Fruit fly (Drosophila melanogaster) whole organism, embryonic: ENCODE data around the gene Erk7.
A peak's percentile ranks its signal among the peaks of the same experiment; 100 is the strongest.

ENCODE experiments used
- Adf1 ChIP-seq: fragments of 200-800 bp; sonication (Bioruptor generic); IDR thresholded peaks from 2 replicates; pipeline ENCODE4 v1.3.6; 2022; ENCODE audit warnings: missing biosample characterization, missing genetic modification characterization
- CG10209 ChIP-seq: fragments of 200-800 bp; sonication (Bioruptor generic); optimal IDR thresholded peaks from 3 replicates; lab custom pipeline; 2017; ENCODE audit warnings: missing biosample characterization, mild to moderate bottlenecking, missing genetic modification characterization, missing genetic modification reagents
- CG11093 ChIP-seq: fragments of 200-800 bp; sonication (Bioruptor generic); IDR thresholded peaks from 3 replicates; pipeline ENCODE4 v1.3.6; 2022; ENCODE audit warnings: missing biosample characterization, missing genetic modification characterization
- CG12236 ChIP-seq: fragments of 200-800 bp; sonication (Bioruptor generic); optimal IDR thresholded peaks from 2 replicates; lab custom pipeline; 2016; ENCODE audit warnings: missing biosample characterization, missing genetic modification characterization
- CG14710 ChIP-seq: fragments of 200-800 bp; sonication (Bioruptor generic); optimal IDR thresholded peaks from 3 replicates; lab custom pipeline; 2019; ENCODE audit warnings: missing biosample characterization, mild to moderate bottlenecking, missing genetic modification characterization, moderate library complexity
- CG17385 ChIP-seq: fragments of 200-800 bp; sonication (Bioruptor generic); optimal IDR thresholded peaks from 3 replicates; lab custom pipeline; 2018; ENCODE audit warnings: missing biosample characterization, mild to moderate bottlenecking, missing genetic modification characterization
- CG17912 ChIP-seq: fragments of 200-800 bp; sonication (Bioruptor generic); optimal IDR thresholded peaks from 2 replicates; lab custom pipeline; 2018; ENCODE audit warnings: missing biosample characterization, mild to moderate bottlenecking, missing genetic modification characterization
- CG18619 ChIP-seq: fragments of 200-800 bp; sonication (Bioruptor generic); optimal IDR thresholded peaks from 3 replicates; lab custom pipeline; 2017; ENCODE audit warnings: missing biosample characterization, mild to moderate bottlenecking, missing genetic modification characterization
- CG2129 ChIP-seq: fragments of 200-800 bp; sonication (Bioruptor generic); IDR thresholded peaks from 2 replicates; pipeline ENCODE4 v1.3.6; 2022; ENCODE audit warnings: missing biosample characterization, missing genetic modification characterization; ENCODE audit not compliant: partially characterized antibody
- CG30020 ChIP-seq: fragments of 200-800 bp; optimal IDR thresholded peaks from 2 replicates; lab custom pipeline; 2019; ENCODE audit warnings: missing biosample characterization, mild to moderate bottlenecking, missing genetic modification characterization, moderate library complexity
- CG32532 ChIP-seq: fragments of 200-800 bp; sonication (Bioruptor generic); IDR thresholded peaks from 2 replicates; pipeline ENCODE4 v1.3.6; 2022; ENCODE audit warnings: missing biosample characterization, missing genetic modification characterization
- CG32772 ChIP-seq: fragments of 200-800 bp; sonication (Bioruptor generic); IDR thresholded peaks from 2 replicates; pipeline ENCODE4 v1.3.6; 2022; ENCODE audit warnings: missing biosample characterization, missing genetic modification characterization
- CG3407 ChIP-seq: fragments of 200-800 bp; sonication (Bioruptor generic); optimal IDR thresholded peaks from 2 replicates; lab custom pipeline; 2018; ENCODE audit warnings: missing biosample characterization, mild to moderate bottlenecking, missing genetic modification characterization
- CG5245 ChIP-seq: fragments of 200-800 bp; sonication (Bioruptor generic); optimal IDR thresholded peaks from 3 replicates; lab custom pipeline; 2016; ENCODE audit warnings: missing biosample characterization, missing genetic modification characterization
- CG7372 ChIP-seq: fragments of 200-800 bp; sonication (Bioruptor generic); IDR thresholded peaks from 2 replicates; pipeline ENCODE4 v1.3.6; 2022; ENCODE audit warnings: missing biosample characterization, missing genetic modification characterization
- CG8765 ChIP-seq: fragments of 200-800 bp; sonication (Bioruptor generic); IDR thresholded peaks from 2 replicates; pipeline ENCODE4 v1.3.6; 2022; ENCODE audit warnings: missing biosample characterization, missing genetic modification characterization
- CG9609 ChIP-seq: fragments of 200-800 bp; sonication (Bioruptor generic); optimal IDR thresholded peaks from 3 replicates; lab custom pipeline; 2016; ENCODE audit warnings: missing biosample characterization, missing genetic modification characterization
- CG9817 ChIP-seq: fragments of 200-800 bp; sonication (Bioruptor generic); optimal IDR thresholded peaks from 2 replicates; lab custom pipeline; 2018; ENCODE audit warnings: missing biosample characterization, mild to moderate bottlenecking, missing genetic modification characterization, moderate library complexity
- CG9876 ChIP-seq: fragments of 200-800 bp; sonication (Bioruptor generic); optimal IDR thresholded peaks from 2 replicates; lab custom pipeline; 2016; ENCODE audit warnings: missing biosample characterization, missing genetic modification characterization
- Camta ChIP-seq: fragments of 200-800 bp; sonication (Bioruptor generic); optimal IDR thresholded peaks from 2 replicates; lab custom pipeline; 2016; ENCODE audit warnings: missing biosample characterization, missing genetic modification characterization
- Doc3 ChIP-seq: fragments of 200-800 bp; sonication (Bioruptor generic); IDR thresholded peaks from 3 replicates; pipeline ENCODE4 v1.3.6; 2022; ENCODE audit warnings: missing biosample characterization, missing genetic modification characterization; ENCODE audit not compliant: partially characterized antibody
- Dref ChIP-seq: fragments of 200-800 bp; sonication (Bioruptor generic); IDR thresholded peaks from 2 replicates; pipeline ENCODE4 v1.3.6; 2022; ENCODE audit warnings: missing biosample characterization, missing genetic modification characterization
- Ets65A ChIP-seq: fragments of 200-800 bp; sonication (Bioruptor generic); peaks from one replicate; lab custom pipeline; 2016; ENCODE audit warnings: missing biosample characterization, missing genetic modification characterization
- HLH54F ChIP-seq: fragments of 200-800 bp; sonication (Bioruptor generic); optimal IDR thresholded peaks from 3 replicates; lab custom pipeline; 2016; ENCODE audit warnings: missing biosample characterization, missing genetic modification characterization
- Hmx ChIP-seq: fragments of 200-800 bp; sonication (Bioruptor generic); optimal IDR thresholded peaks from 2 replicates; lab custom pipeline; 2016; ENCODE audit warnings: missing biosample characterization, missing genetic modification characterization
- Jarid2 ChIP-seq: fragments of 200-800 bp; sonication (Bioruptor generic); optimal IDR thresholded peaks from 3 replicates; lab custom pipeline; 2017; ENCODE audit warnings: mild to moderate bottlenecking, missing biosample characterization, missing genetic modification reagents, missing genetic modification characterization
- Lhr ChIP-seq: fragments of 200-800 bp; sonication (Bioruptor generic); optimal IDR thresholded peaks from 3 replicates; lab custom pipeline; 2017; ENCODE audit warnings: mild to moderate bottlenecking, missing biosample characterization, missing genetic modification reagents, missing genetic modification characterization
- PHDP ChIP-seq: fragments of 200-800 bp; sonication (Bioruptor generic); optimal IDR thresholded peaks from 3 replicates; lab custom pipeline; 2018; ENCODE audit warnings: missing biosample characterization, mild to moderate bottlenecking, missing genetic modification characterization, moderate library complexity
- Pdp1 ChIP-seq, 2 experiments: fragments of 200-800 bp; sonication (Bioruptor generic); optimal IDR thresholded peaks; 3 replicates each; lab custom pipeline; 2016; ENCODE audit warnings: missing biosample characterization in 2 of 2, missing genetic modification characterization in 2 of 2, mild to moderate bottlenecking in 1 of 2, moderate library complexity in 1 of 2
- Side ChIP-seq: fragments of 200-800 bp; sonication (Bioruptor generic); optimal IDR thresholded peaks from 2 replicates; lab custom pipeline; 2016; ENCODE audit warnings: missing biosample characterization, missing genetic modification characterization
- Sox100B ChIP-seq: fragments of 200-800 bp; sonication (Bioruptor generic); optimal IDR thresholded peaks from 3 replicates; lab custom pipeline; 2018; ENCODE audit warnings: missing biosample characterization, mild to moderate bottlenecking, missing genetic modification characterization
- Sry-δ ChIP-seq: fragments of 200-800 bp; sonication (Bioruptor generic); optimal IDR thresholded peaks from 2 replicates; lab custom pipeline; 2016; ENCODE audit warnings: missing biosample characterization, missing genetic modification characterization
- Ssrp ChIP-seq: fragments of 200-800 bp; sonication (Bioruptor generic); optimal IDR thresholded peaks from 2 replicates; lab custom pipeline; 2018; ENCODE audit warnings: missing biosample characterization, mild to moderate bottlenecking, missing genetic modification characterization, moderate library complexity
- al ChIP-seq: fragments of 200-800 bp; sonication (Bioruptor generic); IDR thresholded peaks from 2 replicates; pipeline ENCODE4 v1.3.6; 2022; ENCODE audit warnings: missing biosample characterization, missing genetic modification characterization
- ara ChIP-seq: fragments of 200-800 bp; sonication (Bioruptor generic); IDR thresholded peaks from 2 replicates; pipeline ENCODE4 v1.3.6; 2022; ENCODE audit warnings: missing biosample characterization, missing genetic modification characterization
- cwo ChIP-seq: fragments of 200-800 bp; sonication (Bioruptor generic); optimal IDR thresholded peaks from 3 replicates; lab custom pipeline; 2017; ENCODE audit warnings: missing biosample characterization, missing genetic modification characterization, mild to moderate bottlenecking, moderate library complexity, missing genetic modification reagents
- en ChIP-seq: fragments of 200-800 bp; sonication (Bioruptor generic); optimal IDR thresholded peaks from 2 replicates; lab custom pipeline; 2016; ENCODE audit warnings: missing biosample characterization, missing genetic modification characterization
- ewg ChIP-seq: fragments of 200-800 bp; sonication (Bioruptor generic); optimal IDR thresholded peaks from 3 replicates; lab custom pipeline; 2017; ENCODE audit warnings: mild to moderate bottlenecking, missing biosample characterization, missing genetic modification reagents, missing genetic modification characterization
- eyg ChIP-seq: fragments of 200-800 bp; sonication (Bioruptor generic); optimal IDR thresholded peaks from 3 replicates; lab custom pipeline; 2016; ENCODE audit warnings: missing biosample characterization, missing genetic modification characterization
- fd3F ChIP-seq: fragments of 200-800 bp; sonication (Bioruptor generic); optimal IDR thresholded peaks from 2 replicates; lab custom pipeline; 2018; ENCODE audit warnings: missing biosample characterization, mild to moderate bottlenecking, missing genetic modification characterization, moderate library complexity
- fu2 ChIP-seq: fragments of 200-800 bp; sonication (Bioruptor generic); optimal IDR thresholded peaks from 2 replicates; lab custom pipeline; 2016; ENCODE audit warnings: missing biosample characterization, missing genetic modification characterization
- gcm ChIP-seq: fragments of 200-800 bp; sonication (Bioruptor generic); optimal IDR thresholded peaks from 2 replicates; lab custom pipeline; 2019; ENCODE audit warnings: missing biosample characterization, mild to moderate bottlenecking, missing genetic modification characterization, moderate library complexity
- hkb ChIP-seq, 2 experiments: fragments of 200-800 bp in 1 of 2; fragments of >200 bp in 1 of 2; sonication (Bioruptor generic) in 1 of 2; IDR thresholded peaks in 1 of 2; optimal IDR thresholded peaks in 1 of 2; 2 replicates each; pipeline versions ENCODE4 v1.3.6 to Lab custom; 2017 to 2022; ENCODE audit warnings: missing biosample characterization in 1 of 2, missing genetic modification characterization in 1 of 2
- mld ChIP-seq: fragments of 200-800 bp; sonication (Bioruptor generic); IDR thresholded peaks from 3 replicates; pipeline ENCODE4 v1.3.6; 2022; ENCODE audit warnings: missing biosample characterization, missing genetic modification characterization; ENCODE audit not compliant: partially characterized antibody
- p53 ChIP-seq: fragments of 200-800 bp; sonication (Bioruptor generic); optimal IDR thresholded peaks from 2 replicates; lab custom pipeline; 2016; ENCODE audit warnings: missing biosample characterization, missing genetic modification characterization
- phol ChIP-seq: fragments of 200-800 bp; sonication (Bioruptor generic); optimal IDR thresholded peaks from 3 replicates; lab custom pipeline; 2018; ENCODE audit warnings: missing biosample characterization, mild to moderate bottlenecking, missing genetic modification characterization, moderate library complexity
- pita ChIP-seq: fragments of 200-800 bp; sonication (Bioruptor generic); optimal IDR thresholded peaks from 2 replicates; lab custom pipeline; 2017; ENCODE audit warnings: missing biosample characterization, mild to moderate bottlenecking, missing genetic modification characterization
- row ChIP-seq: fragments of 200-800 bp; sonication (Bioruptor generic); IDR thresholded peaks from 3 replicates; pipeline ENCODE4 v1.3.6; 2022; ENCODE audit warnings: missing biosample characterization, missing genetic modification characterization
- sens ChIP-seq: fragments of 200-800 bp; sonication (Bioruptor generic); peaks from one replicate; lab custom pipeline; 2016; ENCODE audit warnings: missing biosample characterization, missing genetic modification characterization
- tgo ChIP-seq: fragments of 200-800 bp; sonication (Bioruptor generic); IDR thresholded peaks from 3 replicates; pipeline ENCODE4 v1.3.6; 2022; ENCODE audit warnings: missing biosample characterization, missing genetic modification characterization

Gene Erk7

dm6 chrX:9243417-9243884, 24.0 kb downstream of the Erk7 start, which contains the start of the genes mxc and Larp7 (continued):
- peak; percentile 58 for TF ChIP-seq CG30020
- peak; percentile 80 for TF ChIP-seq CG14710 (tag; lab: Kevin White, UChicago)
- peak; percentile 61 for TF ChIP-seq Side (GFP tag; lab: Kevin White, UChicago)
- TF ChIP-seq Lhr: peak; percentile 25
- TF ChIP-seq mld (GFP tag; lab: Robert Waterston, UW): peak; percentile 64; the same call in 1 of the 3 replicates
- no peak for TF ChIP-seq ewg (GFP tag; lab: Kevin White, UChicago)
- peak; percentile 73 for TF ChIP-seq CG9817
- peak; percentile 39 for TF ChIP-seq CG9876 (GFP tag; lab: Kevin White, UChicago)
- TF ChIP-seq CG32532 (GFP tag; lab: Robert Waterston, UW): peak; percentile 64; the same call in 1 of the 2 replicates
- TF ChIP-seq pita: no peak
- peak; percentile 84 for TF ChIP-seq hkb (optimal IDR thresholded peaks at IDR 0.05; lab: Kevin White, UChicago)
- TF ChIP-seq hkb (GFP tag; IDR thresholded peaks at IDR 0.05; lab: Robert Waterston, UW): no peak; the same call in 1 of the 2 replicates
- TF ChIP-seq CG2129 (GFP tag; lab: Robert Waterston, UW): peak; percentile 80
- peak; percentile 11 for TF ChIP-seq Camta (GFP tag; lab: Kevin White, UChicago)
- peak; percentile 91 for TF ChIP-seq row (GFP tag; lab: Robert Waterston, UW)
- no peak for TF ChIP-seq p53 (GFP tag; lab: Kevin White, UChicago)
- TF ChIP-seq CG10209 (GFP tag; lab: Kevin White, UChicago): peak; percentile 27
- TF ChIP-seq CG5245 (GFP tag; lab: Kevin White, UChicago): peak; percentile 8
- peak; percentile 79 for TF ChIP-seq HLH54F (GFP tag; lab: Kevin White, UChicago)
- TF ChIP-seq fd3F (GFP tag; lab: Kevin White, UChicago): peak; percentile 55
- peak; percentile 72 for TF ChIP-seq fu2
- TF ChIP-seq Ssrp: peak; percentile 59
- peak; percentile 85 for TF ChIP-seq sens (GFP tag; lab: Kevin White, UChicago)
- TF ChIP-seq CG12236 (GFP tag; lab: Kevin White, UChicago): no peak
- TF ChIP-seq CG17912 (GFP tag; lab: Kevin White, UChicago): peak; percentile 4
- TF ChIP-seq Hmx (GFP tag; lab: Kevin White, UChicago): peak; percentile 40
- TF ChIP-seq Sox100B: no peak
- TF ChIP-seq Ets65A (GFP tag; lab: Kevin White, UChicago): peak; percentile 96
- TF ChIP-seq CG7372 (GFP tag; lab: Robert Waterston, UW): peak; percentile 46; the same call in 1 of the 2 replicates
- peak; percentile 39 for TF ChIP-seq eyg (GFP tag; lab: Kevin White, UChicago)
- TF ChIP-seq tgo (GFP tag; lab: Robert Waterston, UW): peak; percentile 45
- peak; percentile 82 for TF ChIP-seq Sry-δ (GFP tag; lab: Kevin White, UChicago)
- no peak for TF ChIP-seq en (GFP tag; lab: Kevin White, UChicago)
- TF ChIP-seq CG3407: no peak
- peak; percentile 76 for TF ChIP-seq CG9609 (GFP tag; lab: Kevin White, UChicago)
- peak; percentile 82 for TF ChIP-seq Doc3 (GFP tag; lab: Robert Waterston, UW)
- TF ChIP-seq CG11093: no peak; the same call in 2 of the 3 replicates
- TF ChIP-seq CG17385 (GFP tag; lab: Kevin White, UChicago): peak; percentile 27
- TF ChIP-seq al (GFP tag; lab: Robert Waterston, UW): peak; percentile 44
- 0 out of 2 replicates have a peak, but pooled peaks have one; percentile 26 for TF ChIP-seq Adf1 (GFP tag; lab: Robert Waterston, UW)
- no peak for TF ChIP-seq cwo
- peak; percentile 70 for TF ChIP-seq phol (tag; lab: Kevin White, UChicago)
- TF ChIP-seq PHDP (tag; lab: Kevin White, UChicago): no peak
- TF ChIP-seq CG8765 (GFP tag; lab: Robert Waterston, UW): no peak
- peak; percentile 41; the same call in 1 of the 2 replicates for TF ChIP-seq CG32772 (GFP tag; lab: Robert Waterston, UW)
- no peak for TF ChIP-seq Jarid2
- no peak for TF ChIP-seq gcm (GFP tag; lab: Kevin White, UChicago)
- TF ChIP-seq Dref (GFP tag; lab: Robert Waterston, UW): peak; percentile 56
- peak; percentile 64 to 73 for TF ChIP-seq Pdp1 (GFP tag; optimal IDR thresholded peaks at IDR 0.05; lab: Kevin White, UChicago)
- no peak for TF ChIP-seq ara (GFP tag; lab: Robert Waterston, UW)
- peak; percentile 43 for TF ChIP-seq CG18619 (GFP tag; lab: Kevin White, UChicago)
